Worm (Caenorhabditis elegans): ENCODE data around the gene F26F12.5.

The F26F12.5 gene

DNA sequence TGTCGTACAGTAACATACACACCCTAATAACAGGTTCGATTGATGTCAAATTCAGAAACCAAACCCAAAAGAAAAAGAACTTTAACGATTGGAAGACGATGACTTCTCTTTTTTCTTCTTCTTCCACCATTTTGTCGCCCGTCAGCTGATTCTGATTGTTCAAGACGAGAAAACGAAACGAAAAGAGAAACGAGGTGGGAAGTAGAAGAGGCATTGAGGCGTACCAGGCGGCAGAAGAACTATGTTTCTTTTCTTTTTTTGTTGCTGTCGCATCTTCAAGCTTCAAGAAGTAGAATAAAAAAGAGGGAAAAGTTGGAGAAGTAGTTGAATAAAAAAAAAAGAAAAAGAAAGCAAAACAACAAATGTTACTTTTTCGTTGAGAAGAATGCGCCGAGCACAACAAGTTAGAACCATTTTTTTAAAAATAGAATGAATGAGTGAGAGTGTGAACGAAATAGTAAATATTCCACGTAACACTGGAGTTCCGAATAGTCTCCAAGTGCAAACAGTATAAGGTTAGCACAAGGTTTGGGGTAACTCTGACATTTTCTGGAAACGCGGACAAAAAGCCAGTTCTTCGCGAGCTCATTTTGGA lies 16.9 kb downstream of the F26F12.5 start:
- TF ChIP-seq unc-3 (GFP tag; conservative IDR thresholded peaks at IDR 0.05) (no peak), unc-3 (tag; optimal IDR thresholded peaks at IDR 0.05) (no peak), ets-4 (tag; optimal IDR thresholded peaks at IDR 0.05) (no peak), fkh-10 (GFP tag; optimal IDR thresholded peaks at IDR 0.05) (no peak), ahr-1 (tag; optimal IDR thresholded peaks at IDR 0.05) (no peak), C38D4.7 (GFP tag; optimal IDR thresholded peaks at IDR 0.05) (no peak), ceh-48 (tag; optimal IDR thresholded peaks at IDR 0.05) (no peak), ceh-18 (tag; optimal IDR thresholded peaks at IDR 0.05) (no peak), ceh-2 (tag; optimal IDR thresholded peaks at IDR 0.05) (no peak), zip-5 (tag; optimal IDR thresholded peaks at IDR 0.05) (no peak), hlh-15 (tag; optimal IDR thresholded peaks at IDR 0.05) (no peak), unc-55 (GFP tag; optimal IDR thresholded peaks at IDR 0.05) (no peak), pqm-1 (tag; optimal IDR thresholded peaks at IDR 0.05) (no peak)

DNA sequence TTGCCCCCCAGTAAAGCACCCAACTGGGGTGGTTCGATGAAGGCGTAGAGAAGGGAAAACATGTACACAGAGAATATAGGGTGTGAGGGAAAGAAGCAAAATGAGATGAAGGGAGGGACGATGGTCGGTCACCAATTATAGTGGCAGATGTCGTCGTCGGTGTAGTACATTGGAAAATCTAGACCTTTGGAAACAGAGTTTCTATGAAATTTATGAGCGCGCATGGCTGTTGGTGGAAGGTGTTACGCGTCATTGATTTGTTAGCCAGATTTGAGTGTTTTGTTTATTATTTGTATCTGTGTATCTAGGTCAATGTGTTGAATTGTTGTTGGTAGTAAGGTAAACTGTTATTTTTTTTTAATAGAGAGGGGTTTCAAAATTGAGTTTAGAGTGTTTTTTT lies 18.3 kb downstream of the F26F12.5 start:
- TF ChIP-seq fkh-6 (tag; optimal IDR thresholded peaks at IDR 0.05) (peak; percentile 2), ceh-9 (tag; optimal IDR thresholded peaks at IDR 0.05) (no peak), ceh-34 (tag; optimal IDR thresholded peaks at IDR 0.05) (peak; percentile 1), ama-1 (optimal IDR thresholded peaks at IDR 0.05) (no peak), ref-2 (tag; optimal IDR thresholded peaks at IDR 0.05) (peak; percentile 2), hlh-13 (GFP tag; optimal IDR thresholded peaks at IDR 0.05) (no peak), elt-2 (tag; optimal IDR thresholded peaks at IDR 0.05) (no peak), ceh-31 (tag; optimal IDR thresholded peaks at IDR 0.05) (peak; percentile 73), sdc-2 (tag; optimal IDR thresholded peaks at IDR 0.05) (no peak), K02D7.2 (tag; optimal IDR thresholded peaks at IDR 0.05) (no peak), unc-3 (GFP tag; conservative IDR thresholded peaks at IDR 0.05) (no peak), unc-3 (tag; optimal IDR thresholded peaks at IDR 0.05) (no peak), tbx-2 (tag; optimal IDR thresholded peaks at IDR 0.05) (peak; percentile 17), che-1 (tag; optimal IDR thresholded peaks at IDR 0.05) (no peak), unc-42 (tag; optimal IDR thresholded peaks at IDR 0.05) (peak; percentile 30), pqm-1 (tag; optimal IDR thresholded peaks at IDR 0.05) (no peak), sox-2 (GFP tag; IDR thresholded peaks at IDR 0.05) (no peak), ceh-24 (tag; optimal IDR thresholded peaks at IDR 0.05) (no peak)

DNA sequence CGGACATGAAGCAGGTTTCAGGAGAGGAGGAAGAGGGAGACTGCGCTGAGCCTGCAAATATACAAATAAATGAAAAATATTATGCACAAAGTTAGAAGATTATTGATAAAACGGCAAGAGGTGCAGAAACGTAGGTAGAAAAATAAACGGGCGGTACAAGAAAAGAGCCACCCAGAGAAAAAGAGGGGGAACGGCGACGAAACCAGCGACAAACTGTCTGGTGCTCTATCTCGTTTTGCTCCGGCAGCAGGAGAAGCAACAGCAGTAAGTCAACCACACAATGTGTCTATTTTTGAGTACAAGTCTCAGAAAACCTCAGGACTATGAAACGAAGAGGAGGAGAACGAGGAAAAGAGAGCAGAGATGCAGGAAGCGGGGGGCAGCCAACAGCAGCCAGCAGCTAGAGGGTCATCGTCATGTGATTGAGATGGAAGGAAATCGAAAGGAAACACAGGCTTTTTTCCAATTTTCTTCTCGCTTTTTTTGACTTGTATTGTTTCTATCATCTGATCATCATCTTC lies 19.3 kb downstream of the F26F12.5 start, which contains the start of gene F26F12.3:
F26F12.3 (minus strand) TSS at position 51 of the 521 bp plus-strand sequence.
- TF ChIP-seq hlh-30 (tag; optimal IDR thresholded peaks at IDR 0.05; ENCODE audit: insufficient read depth) (peak; percentile 86), ceh-2 (tag; optimal IDR thresholded peaks at IDR 0.05) (no peak), unc-55 (GFP tag; optimal IDR thresholded peaks at IDR 0.05) (no peak), sdc-2 (tag; optimal IDR thresholded peaks at IDR 0.05) (no peak), ref-2 (tag; optimal IDR thresholded peaks at IDR 0.05) (peak; percentile 5), pat-9 (tag; optimal IDR thresholded peaks at IDR 0.05) (no peak), K02D7.2 (tag; optimal IDR thresholded peaks at IDR 0.05) (no peak), ets-4 (tag; optimal IDR thresholded peaks at IDR 0.05) (peak; percentile 3), ceh-45 (GFP tag; IDR thresholded peaks at IDR 0.05) (no peak), K09A11.1 (tag; optimal IDR thresholded peaks at IDR 0.05; ENCODE audit: insufficient read depth) (no peak), hlh-6 (tag; optimal IDR thresholded peaks at IDR 0.05) (no peak), elt-4 (tag; optimal IDR thresholded peaks at IDR 0.05) (no peak), odd-2 (tag; optimal IDR thresholded peaks at IDR 0.05) (no peak), ttx-3 (tag; optimal IDR thresholded peaks at IDR 0.05) (no peak), ceh-30 (tag; optimal IDR thresholded peaks at IDR 0.05) (no peak), ceh-31 (tag; optimal IDR thresholded peaks at IDR 0.05) (peak; percentile 38), fkh-10 (GFP tag; optimal IDR thresholded peaks at IDR 0.05) (no peak), eyg-1 (tag; optimal IDR thresholded peaks at IDR 0.05) (no peak), ceh-19 (GFP tag; optimal IDR thresholded peaks at IDR 0.05) (no peak), sox-4 (tag; optimal IDR thresholded peaks at IDR 0.05) (no peak), gmeb-2 (tag; optimal IDR thresholded peaks at IDR 0.05) (no peak), unc-3 (GFP tag; conservative IDR thresholded peaks at IDR 0.05) (0 out of 2 replicates have a peak, but pooled peaks have one; percentile 43), unc-3 (tag; optimal IDR thresholded peaks at IDR 0.05) (peak; percentile 6), nfya-1 (tag; optimal IDR thresholded peaks at IDR 0.05) (peak; percentile 20), ceh-18 (tag; optimal IDR thresholded peaks at IDR 0.05) (peak; percentile 27), ahr-1 (tag; optimal IDR thresholded peaks at IDR 0.05) (no peak), tbx-2 (tag; optimal IDR thresholded peaks at IDR 0.05) (peak; percentile 39), syd-9 (tag; optimal IDR thresholded peaks at IDR 0.05) (no peak), hlh-15 (tag; optimal IDR thresholded peaks at IDR 0.05) (no peak), madf-2 (tag; optimal IDR thresholded peaks at IDR 0.05) (no peak), pros-1 (tag; optimal IDR thresholded peaks at IDR 0.05) (no peak), pqm-1 (tag; optimal IDR thresholded peaks at IDR 0.05) (peak; percentile 39), tbx-7 (tag; optimal IDR thresholded peaks at IDR 0.05) (no peak), unc-42 (tag; optimal IDR thresholded peaks at IDR 0.05) (peak; percentile 23), ceh-34 (tag; optimal IDR thresholded peaks at IDR 0.05) (peak; percentile 8)

All from whole organism, late embryonic.